Fruit fly (Drosophila melanogaster) whole organism, prepupa: ENCODE measurements around the gene lectin-37Db.
A peak's percentile ranks its signal among the peaks of the same experiment; 100 is the strongest.

Experiments
- Blimp-1 ChIP-seq: fragments of 200-800 bp; sonication (Bioruptor generic); optimal IDR thresholded peaks from 3 replicates; lab custom pipeline; 2017; ENCODE audit warnings: missing biosample characterization, missing genetic modification characterization, mild to moderate bottlenecking, moderate library complexity, missing genetic modification reagents
- CG10631 ChIP-seq: fragments of 200-800 bp; sonication (Bioruptor generic); optimal IDR thresholded peaks from 2 replicates; lab custom pipeline; 2016; ENCODE audit warnings: missing biosample characterization, missing genetic modification characterization
- CG11294 ChIP-seq: fragments of 200-800 bp; sonication (Bioruptor generic); IDR thresholded peaks from 2 replicates; pipeline ENCODE4 v1.3.6; 2022; ENCODE audit warnings: missing biosample characterization, missing genetic modification characterization
- CG11762 ChIP-seq: fragments of 200-800 bp; sonication (Bioruptor generic); optimal IDR thresholded peaks from 3 replicates; lab custom pipeline; 2016; ENCODE audit warnings: missing biosample characterization, missing genetic modification characterization; ENCODE audit not compliant: insufficient read depth
- CG15336 ChIP-seq: fragments of 200-800 bp; sonication (Bioruptor generic); IDR thresholded peaks from 2 replicates; pipeline ENCODE4 v1.3.6; 2022; ENCODE audit warnings: missing biosample characterization, missing genetic modification characterization
- CG1621 ChIP-seq: fragments of 200-800 bp; sonication (Bioruptor generic); optimal IDR thresholded peaks from 3 replicates; lab custom pipeline; 2018; ENCODE audit warnings: missing biosample characterization, mild to moderate bottlenecking, missing genetic modification characterization
- CG16779 ChIP-seq: fragments of 200-800 bp; sonication (Bioruptor generic); optimal IDR thresholded peaks from 3 replicates; lab custom pipeline; 2017; ENCODE audit warnings: missing biosample characterization, mild to moderate bottlenecking, missing genetic modification characterization
- CG3032 ChIP-seq: fragments of 200-800 bp; optimal IDR thresholded peaks from 2 replicates; lab custom pipeline; 2019; ENCODE audit warnings: missing biosample characterization, mild to moderate bottlenecking, missing genetic modification characterization, moderate library complexity
- CG31627 ChIP-seq: fragments of 200-800 bp; sonication (Bioruptor generic); optimal IDR thresholded peaks from 3 replicates; lab custom pipeline; 2016; ENCODE audit warnings: missing biosample characterization, missing genetic modification characterization
- CG32006 ChIP-seq: fragments of 200-800 bp; sonication (Bioruptor generic); optimal IDR thresholded peaks from 3 replicates; lab custom pipeline; 2017; ENCODE audit warnings: missing biosample characterization, mild to moderate bottlenecking, missing genetic modification characterization
- CG34406 ChIP-seq: fragments of 200-800 bp; sonication (Bioruptor generic); optimal IDR thresholded peaks from 3 replicates; lab custom pipeline; 2016; ENCODE audit warnings: missing biosample characterization, missing genetic modification characterization
- CG3919 ChIP-seq: fragments of 200-800 bp; sonication (Bioruptor generic); optimal IDR thresholded peaks from 3 replicates; lab custom pipeline; 2016; ENCODE audit warnings: missing biosample characterization, missing genetic modification characterization
- CG6792 ChIP-seq: fragments of 200-800 bp; sonication (Bioruptor generic); optimal IDR thresholded peaks from 3 replicates; lab custom pipeline; 2016; ENCODE audit warnings: missing biosample characterization, missing genetic modification characterization
- CG8119 ChIP-seq: fragments of 200-800 bp; sonication (Bioruptor generic); IDR thresholded peaks from 3 replicates; pipeline ENCODE4 v1.3.6; 2022; ENCODE audit warnings: missing biosample characterization, missing genetic modification characterization
- Eip75B ChIP-seq: fragments of 200-800 bp; sonication (Bioruptor generic); optimal IDR thresholded peaks from 3 replicates; lab custom pipeline; 2016; ENCODE audit warnings: missing biosample characterization, missing genetic modification characterization
- Eip78C ChIP-seq: fragments of 200-800 bp; sonication (Bioruptor generic); peaks from one replicate; lab custom pipeline; 2016; ENCODE audit warnings: missing biosample characterization, missing genetic modification characterization
- Ets96B ChIP-seq: fragments of 200-800 bp; optimal IDR thresholded peaks from 2 replicates; lab custom pipeline; 2019; ENCODE audit warnings: missing biosample characterization, mild to moderate bottlenecking, missing genetic modification characterization, moderate library complexity
- Gug ChIP-seq: fragments of 200-800 bp; sonication (Bioruptor generic); IDR thresholded peaks from 2 replicates; pipeline ENCODE4 v1.3.6; 2022; ENCODE audit warnings: missing biosample characterization, missing genetic modification characterization
- Hr38 ChIP-seq: sonication (Bioruptor generic); optimal IDR thresholded peaks from 2 replicates; lab custom pipeline; 2016; ENCODE audit warnings: missing biosample characterization, missing genetic modification characterization
- Hr39 ChIP-seq: fragments of 200-800 bp; sonication (Bioruptor generic); optimal IDR thresholded peaks from 2 replicates; lab custom pipeline; 2016; ENCODE audit warnings: missing biosample characterization, missing genetic modification characterization
- Hr4 ChIP-seq: fragments of 200-800 bp; sonication (Bioruptor generic); optimal IDR thresholded peaks from 3 replicates; lab custom pipeline; 2016; ENCODE audit warnings: missing biosample characterization, missing genetic modification characterization
- OdsH ChIP-seq: fragments of 200-800 bp; sonication (Bioruptor generic); optimal IDR thresholded peaks from 3 replicates; lab custom pipeline; 2016; ENCODE audit warnings: missing biosample characterization, missing genetic modification characterization
- Smox ChIP-seq: fragments of 200-800 bp; sonication (Bioruptor generic); optimal IDR thresholded peaks from 3 replicates; lab custom pipeline; 2016; ENCODE audit warnings: missing biosample characterization, missing genetic modification characterization
- Sox15 ChIP-seq: fragments of 200-800 bp; sonication (Bioruptor generic); optimal IDR thresholded peaks from 3 replicates; lab custom pipeline; 2016; ENCODE audit warnings: missing biosample characterization, missing genetic modification characterization
- achi ChIP-seq: fragments of 200-800 bp; sonication (Bioruptor generic); optimal IDR thresholded peaks from 3 replicates; lab custom pipeline; 2016; ENCODE audit warnings: missing biosample characterization, missing genetic modification characterization
- acj6 ChIP-seq: fragments of 200-800 bp; sonication (Bioruptor generic); optimal IDR thresholded peaks from 3 replicates; lab custom pipeline; 2016; ENCODE audit warnings: missing biosample characterization, missing genetic modification characterization
- cyc ChIP-seq: fragments of 200-800 bp; sonication (Bioruptor generic); optimal IDR thresholded peaks from 3 replicates; lab custom pipeline; 2016; ENCODE audit warnings: missing biosample characterization, missing genetic modification characterization
- dac ChIP-seq: fragments of 200-800 bp; sonication (Bioruptor generic); optimal IDR thresholded peaks from 2 replicates; lab custom pipeline; 2017; ENCODE audit warnings: missing biosample characterization, mild to moderate bottlenecking, missing genetic modification characterization
- eg ChIP-seq: fragments of 200-800 bp; sonication (Bioruptor generic); IDR thresholded peaks from 3 replicates; pipeline ENCODE4 v1.3.6; 2022; ENCODE audit warnings: missing biosample characterization, missing genetic modification characterization
- fd59A ChIP-seq: fragments of 200-800 bp; sonication (Bioruptor generic); optimal IDR thresholded peaks from 2 replicates; lab custom pipeline; 2017; ENCODE audit warnings: missing biosample characterization, mild to moderate bottlenecking, missing genetic modification characterization, missing genetic modification reagents
- fd85E ChIP-seq: fragments of 200-800 bp; sonication (Bioruptor generic); optimal IDR thresholded peaks from 3 replicates; lab custom pipeline; 2016; ENCODE audit warnings: missing biosample characterization, missing genetic modification characterization
- fkh ChIP-seq: fragments of 200-800 bp; sonication (Bioruptor generic); optimal IDR thresholded peaks from 3 replicates; lab custom pipeline; 2017; ENCODE audit warnings: missing biosample characterization, mild to moderate bottlenecking, missing genetic modification characterization, moderate library complexity
- lz ChIP-seq: fragments of 200-800 bp; sonication (Bioruptor generic); optimal IDR thresholded peaks from 3 replicates; lab custom pipeline; 2016; ENCODE audit warnings: missing biosample characterization, missing genetic modification characterization
- net ChIP-seq: fragments of 200-800 bp; sonication (Bioruptor generic); optimal IDR thresholded peaks from 3 replicates; lab custom pipeline; 2016; ENCODE audit warnings: missing biosample characterization, missing genetic modification characterization
- pdm3 ChIP-seq: fragments of 200-800 bp; sonication (Bioruptor generic); optimal IDR thresholded peaks from 3 replicates; lab custom pipeline; 2016; ENCODE audit warnings: missing biosample characterization, missing genetic modification characterization
- salr ChIP-seq, 2 experiments: fragments of 200-800 bp; sonication (Bioruptor generic); optimal IDR thresholded peaks; 3 replicates each; lab custom pipeline; 2016 to 2018; ENCODE audit warnings: missing biosample characterization in 2 of 2, missing genetic modification characterization in 2 of 2, mild to moderate bottlenecking in 1 of 2
- ss ChIP-seq, 2 experiments: fragments of 200-800 bp; sonication (Bioruptor generic); optimal IDR thresholded peaks; 2 replicates in 1 of 2; 3 replicates in 1 of 2; lab custom pipeline; 2017 to 2018; ENCODE audit warnings: mild to moderate bottlenecking in 2 of 2, missing biosample characterization in 2 of 2, missing genetic modification characterization in 2 of 2, moderate library complexity in 1 of 2
- topi ChIP-seq: fragments of 200-800 bp; sonication (Bioruptor generic); optimal IDR thresholded peaks from 3 replicates; lab custom pipeline; 2016; ENCODE audit warnings: missing biosample characterization, missing genetic modification characterization
- vri ChIP-seq: fragments of 200-800 bp; sonication (Bioruptor generic); optimal IDR thresholded peaks from 3 replicates; lab custom pipeline; 2016; ENCODE audit warnings: missing biosample characterization, mild to moderate bottlenecking, missing genetic modification characterization

The lectin-37Db gene

DNA sequence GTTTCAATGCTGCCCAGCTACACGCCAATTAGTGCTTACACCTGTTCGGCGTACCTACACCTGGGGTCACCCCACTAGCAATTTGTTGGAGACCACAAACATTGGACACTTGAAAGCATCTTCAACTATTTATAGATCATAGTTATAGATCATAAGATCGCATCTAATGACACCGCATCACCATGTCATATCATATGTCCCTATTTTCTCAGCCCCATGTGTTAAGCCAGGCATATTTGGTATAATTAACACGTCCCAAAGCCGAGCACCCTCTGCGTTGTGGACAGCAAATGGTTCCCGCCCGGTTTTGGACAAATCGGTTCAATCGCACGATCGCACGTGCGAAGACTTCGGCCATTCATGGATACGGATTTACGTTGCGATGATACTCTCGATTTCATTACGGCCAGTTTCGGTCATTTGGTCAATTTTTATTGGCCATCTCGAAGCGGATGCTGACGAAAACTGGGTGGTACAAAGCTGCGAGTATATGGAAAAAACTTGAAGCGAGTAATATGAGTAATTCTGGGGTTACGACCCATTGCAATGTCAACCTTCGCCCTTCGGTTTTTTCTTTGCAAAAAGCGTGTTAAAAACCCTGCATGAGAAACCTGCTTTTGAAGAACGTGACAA, 20.8 kb downstream of the lectin-37Db start (continued):
- TF ChIP-seq CG11294, result no peak
- TF ChIP-seq fd85E (GFP tag; lab: Kevin White, UChicago), result peak; percentile 12
- TF ChIP-seq Blimp-1 (GFP tag; lab: Kevin White, UChicago), result peak; percentile 69
- peak; percentile 83 for TF ChIP-seq achi (GFP tag; lab: Kevin White, UChicago)
- TF ChIP-seq CG10631 (GFP tag; lab: Kevin White, UChicago), result peak; percentile 76
- peak; percentile 3 for TF ChIP-seq CG6792 (GFP tag; lab: Kevin White, UChicago)
- TF ChIP-seq acj6 (GFP tag; lab: Kevin White, UChicago), result peak; percentile 74
- no peak for TF ChIP-seq Hr38 (GFP tag; lab: Kevin White, UChicago)
- TF ChIP-seq CG3032 (tag; lab: Kevin White, UChicago), result peak; percentile 54
- TF ChIP-seq Eip75B (GFP tag; lab: Kevin White, UChicago), result peak; percentile 23
- peak; percentile 74 for TF ChIP-seq CG15336 (GFP tag; lab: Robert Waterston, UW)
- peak; percentile 14 for TF ChIP-seq Hr39 (GFP tag; lab: Kevin White, UChicago)
- peak; percentile 86 for TF ChIP-seq net (GFP tag; lab: Kevin White, UChicago)
- peak; percentile 61 for TF ChIP-seq pdm3 (GFP tag; lab: Kevin White, UChicago)
- peak; percentile 81 for TF ChIP-seq Hr4 (GFP tag; lab: Kevin White, UChicago)
- peak; percentile 34 to 75 for TF ChIP-seq salr (GFP tag; optimal IDR thresholded peaks at IDR 0.05; lab: Kevin White, UChicago)
- TF ChIP-seq CG3919 (GFP tag; lab: Kevin White, UChicago), result peak; percentile 48
- peak; percentile 11 for TF ChIP-seq CG31627 (GFP tag; lab: Kevin White, UChicago)
- peak; percentile 77 for TF ChIP-seq CG8119 (GFP tag; lab: Robert Waterston, UW)
- TF ChIP-seq CG11762 (GFP tag; lab: Kevin White, UChicago), result no peak
- peak; percentile 59 for TF ChIP-seq Sox15
- peak; percentile 67 for TF ChIP-seq dac
- peak; percentile 73 for TF ChIP-seq fd59A (GFP tag; lab: Kevin White, UChicago)
- TF ChIP-seq eg (GFP tag; lab: Robert Waterston, UW), result peak; percentile 54; the same call in 2 of the 3 replicates
- TF ChIP-seq Gug (GFP tag; lab: Robert Waterston, UW), result no peak; the same call in 1 of the 2 replicates
- TF ChIP-seq CG16779 (tag; lab: Kevin White, UChicago), result peak; percentile 33
- no peak for TF ChIP-seq ss (GFP tag; optimal IDR thresholded peaks at IDR 0.05; lab: Kevin White, UChicago)
- TF ChIP-seq cyc (GFP tag; lab: Kevin White, UChicago), result peak; percentile 36
- TF ChIP-seq fkh (GFP tag; lab: Kevin White, UChicago), result no peak
- TF ChIP-seq CG1621, result peak; percentile 59
- TF ChIP-seq CG32006 (GFP tag; lab: Kevin White, UChicago), result peak; percentile 68
- peak; percentile 48 for TF ChIP-seq Smox (GFP tag; lab: Kevin White, UChicago)
- no peak for TF ChIP-seq lz (GFP tag; lab: Kevin White, UChicago)
- no peak for TF ChIP-seq vri (GFP tag; lab: Kevin White, UChicago)
- TF ChIP-seq OdsH, result peak; percentile 83
- TF ChIP-seq Ets96B (tag; lab: Kevin White, UChicago), result peak; percentile 81
- peak; percentile 92 for TF ChIP-seq Eip78C (GFP tag; lab: Kevin White, UChicago)
- peak; percentile 49 for TF ChIP-seq topi (GFP tag; lab: Kevin White, UChicago)
- peak; percentile 74 for TF ChIP-seq CG34406 (GFP tag; lab: Kevin White, UChicago)

DNA sequence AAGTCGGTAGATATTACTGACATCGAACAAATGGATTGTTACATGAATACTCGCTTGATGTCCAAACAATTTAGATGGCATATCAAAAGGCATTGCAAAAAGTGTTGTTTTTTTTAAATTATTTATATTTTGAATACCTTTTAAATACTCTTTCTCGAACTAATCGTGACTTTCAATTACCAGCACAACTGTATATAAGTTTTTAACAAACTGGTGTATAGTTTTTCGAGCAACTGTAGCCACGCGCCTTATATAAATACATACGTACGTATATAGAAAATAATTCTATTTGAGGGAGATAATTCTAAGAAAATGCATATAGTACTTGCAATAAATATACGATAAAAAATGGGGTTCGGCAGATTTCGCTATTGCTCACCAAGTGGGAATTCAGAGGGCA, 21.4 kb downstream of the lectin-37Db start:
- TF ChIP-seq Eip78C (GFP tag; lab: Kevin White, UChicago), result peak; percentile 43
- no peak for TF ChIP-seq fd59A (GFP tag; lab: Kevin White, UChicago)
